Worm (Caenorhabditis elegans): ENCODE results near the gene srxa-15.

- TF ChIP-seq unc-62 (GFP tag; optimal IDR thresholded peaks at IDR 0.05) (no peak), blmp-1 (tag; optimal IDR thresholded peaks at IDR 0.05; ENCODE audit: insufficient read depth) (no peak), skn-1 (tag; optimal IDR thresholded peaks at IDR 0.05) (no peak), nhr-12 (tag; optimal IDR thresholded peaks at IDR 0.05) (no peak), snpc-4 (tag; optimal IDR thresholded peaks at IDR 0.05) (no peak), nhr-77 (tag; optimal IDR thresholded peaks at IDR 0.05) (no peak), crh-2 (tag; optimal IDR thresholded peaks at IDR 0.05) (no peak), mab-5 (tag; optimal IDR thresholded peaks at IDR 0.05) (no peak), unc-55 (GFP tag; optimal IDR thresholded peaks at IDR 0.05) (no peak), nhr-11 (tag; optimal IDR thresholded peaks at IDR 0.05) (no peak), nhr-25 (tag; optimal IDR thresholded peaks at IDR 0.05) (no peak), Y55F3AM.14 (GFP tag; optimal IDR thresholded peaks at IDR 0.05) (no peak), egl-27 (tag; optimal IDR thresholded peaks at IDR 0.05) (no peak)
These were observed 40.3 kb downstream of the srxa-15 start for ce11 chrV:20682309-20682708.

Measured in whole organism, L2 larva.